Worm (Caenorhabditis elegans) whole organism, young adult: ENCODE measurements around the gene sra-34.

ENCODE experiments used
- B0019.2 ChIP-seq: fragments of 200-800 bp; sonication (Bioruptor generic); conservative IDR thresholded peaks from 2 replicates; pipeline ENCODE4 v1.3.6; 2022; ENCODE audit warnings: missing genetic modification reagents, missing genetic modification characterization, missing compliant biosample characterization
- F22D6.2 ChIP-seq: sonication (generic microtip); optimal IDR thresholded peaks from 2 replicates; lab custom pipeline; 2016; ENCODE audit warnings: mild to moderate bottlenecking, missing genetic modification characterization, missing compliant biosample characterization
- F33H1.4 ChIP-seq: fragments of 200-800 bp; sonication (Bioruptor generic); IDR thresholded peaks from 2 replicates; pipeline ENCODE4 v1.3.6; 2022; ENCODE audit warnings: missing genetic modification reagents, missing genetic modification characterization, missing compliant biosample characterization
- F49E8.2 ChIP-seq: sonication (generic microtip); optimal IDR thresholded peaks from 3 replicates; lab custom pipeline; 2017; ENCODE audit warnings: missing genetic modification characterization, mild to moderate bottlenecking, missing compliant biosample characterization, antibody characterized with exemption, moderate library complexity; ENCODE audit not compliant: insufficient read depth
- F52B5.7 ChIP-seq: sonication (generic microtip); optimal IDR thresholded peaks from 2 replicates; lab custom pipeline; 2016; ENCODE audit warnings: mild to moderate bottlenecking, missing genetic modification characterization, missing compliant biosample characterization
- K11D2.4 ChIP-seq: fragments of 200-800 bp; sonication (Bioruptor generic); IDR thresholded peaks from 2 replicates; pipeline ENCODE4 v1.3.6; 2022; ENCODE audit warnings: missing genetic modification reagents, missing genetic modification characterization, missing compliant biosample characterization
- Y56A3A.18 ChIP-seq: fragments of 200-800 bp; sonication (Bioruptor generic); IDR thresholded peaks from 2 replicates; pipeline ENCODE4 v1.3.6; 2022; ENCODE audit warnings: missing genetic modification reagents, missing genetic modification characterization, missing compliant biosample characterization
- Y79H2A.3 ChIP-seq: fragments of 200-800 bp; sonication (Bioruptor generic); conservative IDR thresholded peaks from 2 replicates; pipeline ENCODE4 v1.3.6; 2022; ENCODE audit warnings: missing genetic modification reagents, missing genetic modification characterization, missing compliant biosample characterization
- ZK185.1 ChIP-seq: sonication (generic microtip); optimal IDR thresholded peaks from 2 replicates; lab custom pipeline; 2016; ENCODE audit warnings: mild to moderate bottlenecking, missing genetic modification characterization, missing compliant biosample characterization; ENCODE audit not compliant: poor library complexity, severe bottlenecking
- attf-3 ChIP-seq: fragments of 200-800 bp; sonication (Bioruptor generic); conservative IDR thresholded peaks from 2 replicates; pipeline ENCODE4 v1.3.6; 2022; ENCODE audit warnings: missing genetic modification reagents, missing genetic modification characterization, missing compliant biosample characterization
- attf-6 ChIP-seq: fragments of 200-800 bp; sonication (Bioruptor generic); IDR thresholded peaks from 2 replicates; pipeline ENCODE4 v1.3.6; 2022; ENCODE audit warnings: missing genetic modification reagents, missing genetic modification characterization, missing compliant biosample characterization
- ceh-100 ChIP-seq: fragments of 200-800 bp; sonication (Bioruptor generic); IDR thresholded peaks from 2 replicates; pipeline ENCODE4 v1.3.6; 2022; ENCODE audit warnings: missing genetic modification reagents, missing genetic modification characterization, missing compliant biosample characterization
- ceh-27 ChIP-seq: fragments of 200-800 bp; sonication (Bioruptor generic); optimal IDR thresholded peaks from 2 replicates; lab custom pipeline; 2018; ENCODE audit warnings: mild to moderate bottlenecking, missing genetic modification characterization, moderate library complexity, missing compliant biosample characterization
- ceh-58 ChIP-seq: fragments of 200-800 bp; sonication (Bioruptor generic); IDR thresholded peaks from 2 replicates; pipeline ENCODE4 v1.3.6; 2022; ENCODE audit warnings: missing genetic modification characterization, missing compliant biosample characterization
- ceh-79 ChIP-seq: sonication (generic microtip); optimal IDR thresholded peaks from 2 replicates; lab custom pipeline; 2017; ENCODE audit warnings: mild to moderate bottlenecking, missing genetic modification characterization, missing compliant biosample characterization
- chd-7 ChIP-seq: sonication (generic microtip); optimal IDR thresholded peaks from 2 replicates; lab custom pipeline; 2016; ENCODE audit warnings: mild to moderate bottlenecking, missing genetic modification characterization, moderate library complexity, missing compliant biosample characterization
- egrh-3 ChIP-seq: fragments of 200-800 bp; sonication (Bioruptor generic); IDR thresholded peaks from 2 replicates; pipeline ENCODE4 v1.3.6; 2022; ENCODE audit warnings: missing genetic modification reagents, missing genetic modification characterization, missing compliant biosample characterization
- hmg-1.2 ChIP-seq: fragments of 200-800 bp; sonication (Bioruptor generic); IDR thresholded peaks from 2 replicates; pipeline ENCODE4 v1.3.6; 2022; ENCODE audit warnings: missing genetic modification reagents, missing genetic modification characterization, missing compliant biosample characterization
- hsf-1 ChIP-seq: fragments of 200-800 bp; sonication (Bioruptor generic); IDR thresholded peaks from 2 replicates; pipeline ENCODE4 v1.3.6; 2022; ENCODE audit warnings: missing genetic modification reagents, missing genetic modification characterization, missing compliant biosample characterization
- let-526 ChIP-seq: fragments of 200-800 bp; sonication (Bioruptor generic); IDR thresholded peaks from 2 replicates; pipeline ENCODE4 v1.3.6; 2022; ENCODE audit warnings: missing genetic modification reagents, missing genetic modification characterization, missing compliant biosample characterization
- let-607 ChIP-seq, 2 experiments: fragments of 200-800 bp in 1 of 2; sonication (Bioruptor generic) in 1 of 2; sonication (generic microtip) in 1 of 2; optimal IDR thresholded peaks; 2 replicates each; lab custom pipeline; 2016 to 2018; ENCODE audit warnings: mild to moderate bottlenecking in 2 of 2, missing compliant biosample characterization in 2 of 2, missing genetic modification characterization in 2 of 2, moderate library complexity in 2 of 2, missing genotype in 1 of 2
- lir-1 ChIP-seq: fragments of 200-800 bp; sonication (Bioruptor generic); conservative IDR thresholded peaks from 2 replicates; pipeline ENCODE4 v1.3.6; 2022; ENCODE audit warnings: missing genetic modification reagents, missing genetic modification characterization, missing compliant biosample characterization
- mxl-1 ChIP-seq: sonication (generic microtip); optimal IDR thresholded peaks from 2 replicates; lab custom pipeline; 2016; ENCODE audit warnings: missing genetic modification characterization, missing compliant biosample characterization
- nfya-2 ChIP-seq: fragments of 200-800 bp; sonication (Bioruptor generic); IDR thresholded peaks from 2 replicates; pipeline ENCODE4 v1.3.6; 2022; ENCODE audit warnings: missing genetic modification reagents, missing genetic modification characterization, missing compliant biosample characterization
- nfyb-1 ChIP-seq: fragments of 200-800 bp; sonication (Bioruptor generic); IDR thresholded peaks from 2 replicates; pipeline ENCODE4 v1.3.6; 2022; ENCODE audit warnings: missing genetic modification reagents, missing genetic modification characterization, missing compliant biosample characterization
- nhr-179 ChIP-seq: sonication (generic microtip); optimal IDR thresholded peaks from 2 replicates; lab custom pipeline; 2016; ENCODE audit warnings: mild to moderate bottlenecking, missing genetic modification characterization, missing compliant biosample characterization
- nhr-27 ChIP-seq: fragments of 200-800 bp; sonication (Bioruptor generic); optimal IDR thresholded peaks from 2 replicates; lab custom pipeline; 2018; ENCODE audit warnings: mild to moderate bottlenecking, missing genetic modification characterization, moderate library complexity, missing compliant biosample characterization
- nhr-80 ChIP-seq: sonication (generic microtip); optimal IDR thresholded peaks from 2 replicates; lab custom pipeline; 2016; ENCODE audit warnings: missing genetic modification characterization, missing compliant biosample characterization
- pbrm-1 ChIP-seq: fragments of 200-800 bp; sonication (Bioruptor generic); IDR thresholded peaks from 2 replicates; pipeline ENCODE4 v1.3.6; 2022; ENCODE audit warnings: missing genetic modification reagents, missing genetic modification characterization, missing compliant biosample characterization
- rcor-1 ChIP-seq: fragments of 200-800 bp; sonication (Bioruptor generic); IDR thresholded peaks from 2 replicates; pipeline ENCODE4 v1.3.6; 2022; ENCODE audit warnings: missing genetic modification reagents, missing genetic modification characterization, missing compliant biosample characterization
- snpc-4 ChIP-seq, 5 experiments: fragments of 150-350 bp in 1 of 5; sonication (generic microtip) in 4 of 5; optimal IDR thresholded peaks; 2 replicates each; lab custom pipeline; 2014 to 2018; ENCODE audit warnings: missing genetic modification characterization in 5 of 5, missing biosample characterization in 3 of 5, antibody characterized with exemption in 2 of 5, mild to moderate bottlenecking in 2 of 5, missing compliant biosample characterization in 2 of 5, missing genotype in 2 of 5, moderate library complexity in 2 of 5, missing genetic modification reagents in 1 of 5
- somi-1 ChIP-seq: fragments of 200-800 bp; sonication (Bioruptor generic); optimal IDR thresholded peaks from 2 replicates; lab custom pipeline; 2018; ENCODE audit warnings: mild to moderate bottlenecking, missing genetic modification characterization, missing compliant biosample characterization
- sptf-2 ChIP-seq: fragments of 200-800 bp; sonication (Bioruptor generic); optimal IDR thresholded peaks from 2 replicates; lab custom pipeline; 2018; ENCODE audit warnings: mild to moderate bottlenecking, missing genetic modification characterization, missing compliant biosample characterization
- tlf-1 ChIP-seq: fragments of 200-800 bp; sonication (Bioruptor generic); optimal IDR thresholded peaks from 2 replicates; lab custom pipeline; 2018; ENCODE audit warnings: mild to moderate bottlenecking, missing genetic modification characterization, missing compliant biosample characterization
- unc-130 ChIP-seq: sonication (generic microtip); optimal IDR thresholded peaks from 2 replicates; lab custom pipeline; 2016; ENCODE audit warnings: missing genetic modification reagents, missing genetic modification characterization, missing compliant biosample characterization
- xnd-1 ChIP-seq: sonication (generic microtip); optimal IDR thresholded peaks from 2 replicates; lab custom pipeline; 2016; ENCODE audit warnings: missing genotype, missing genetic modification reagents, missing genetic modification characterization, missing compliant biosample characterization
- zfh-2 ChIP-seq: fragments of 200-800 bp; sonication (Bioruptor generic); conservative IDR thresholded peaks from 2 replicates; pipeline ENCODE4 v1.3.6; 2022; ENCODE audit warnings: missing genetic modification reagents, missing genetic modification characterization, missing compliant biosample characterization
- ztf-22 ChIP-seq: fragments of 200-800 bp; sonication (Bioruptor generic); optimal IDR thresholded peaks from 2 replicates; lab custom pipeline; 2018; ENCODE audit warnings: mild to moderate bottlenecking, missing genetic modification characterization, moderate library complexity, missing compliant biosample characterization
- ztf-6 ChIP-seq: fragments of 200-800 bp; sonication (Bioruptor generic); IDR thresholded peaks from 2 replicates; pipeline ENCODE4 v1.3.6; 2022; ENCODE audit warnings: missing genetic modification reagents, missing genetic modification characterization, missing compliant biosample characterization

sra-34 gene

DNA sequence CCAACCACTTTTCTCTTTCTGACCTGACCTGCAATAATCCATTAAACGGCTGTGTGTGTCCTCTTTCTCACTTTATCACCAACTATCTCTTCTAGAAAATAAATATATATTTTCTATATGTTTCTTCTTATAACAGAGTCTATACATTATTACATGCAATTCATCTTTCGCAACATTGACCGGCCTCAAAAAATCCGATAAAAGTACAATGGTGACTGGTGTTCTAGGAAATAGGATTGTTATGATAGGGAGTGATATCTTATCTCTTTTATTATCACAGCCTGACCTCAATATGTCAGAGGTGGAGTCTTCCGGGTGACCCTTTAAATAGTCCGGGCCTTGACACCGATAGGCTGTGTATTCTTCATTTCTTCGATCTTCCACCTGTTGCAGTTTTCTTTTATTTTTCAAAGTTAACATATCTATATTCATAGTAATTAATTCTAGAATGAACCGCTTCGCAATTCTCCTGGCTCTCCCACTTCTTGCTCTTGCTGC is 19.1 kb upstream of the sra-34 start, which contains the start of gene dao-2 (continued):
- no peak for TF ChIP-seq rcor-1 (GFP tag; lab: Robert Waterston, UW)
- no peak for TF ChIP-seq F52B5.7
- no peak for TF ChIP-seq Y79H2A.3 (GFP tag; lab: Robert Waterston, UW)
- TF ChIP-seq nhr-27 (tag; lab: Kevin White, UChicago) = no peak

DNA sequence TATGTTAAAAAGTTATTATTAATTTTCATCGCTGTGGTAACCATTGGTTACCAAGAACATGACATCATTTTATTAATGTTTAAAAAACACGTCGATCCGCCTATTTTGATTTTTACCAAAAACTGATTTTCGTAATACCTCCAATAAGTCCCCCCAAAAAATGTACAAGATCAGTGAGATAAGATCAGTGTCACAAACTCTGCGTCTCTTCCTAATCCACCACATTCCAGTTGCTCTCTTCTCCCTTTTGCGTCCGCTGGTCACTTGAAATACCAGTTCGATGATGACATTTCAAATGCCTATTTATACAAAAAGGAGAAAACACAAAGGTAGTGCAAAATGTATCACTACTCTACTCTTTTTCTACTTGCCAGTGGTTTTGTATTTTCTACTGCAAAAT is 16.6 kb upstream of the sra-34 start, which contains the start of gene M03A1.8:
Gene M03A1.8 (plus strand): TSS at position 269 of the 400 bp plus-strand sequence.
- TF ChIP-seq mxl-1 (tag; lab: Kevin White, UChicago) (no peak), nfyb-1 (no peak), let-607 (tag; optimal IDR thresholded peaks at IDR 0.05; lab: Kevin White, UChicago) (no peak), ceh-27 (GFP tag; lab: Kevin White, UChicago) (no peak), attf-6 (GFP tag; lab: Robert Waterston, UW) (no peak), zfh-2 (GFP tag; lab: Robert Waterston, UW) (no peak)

DNA sequence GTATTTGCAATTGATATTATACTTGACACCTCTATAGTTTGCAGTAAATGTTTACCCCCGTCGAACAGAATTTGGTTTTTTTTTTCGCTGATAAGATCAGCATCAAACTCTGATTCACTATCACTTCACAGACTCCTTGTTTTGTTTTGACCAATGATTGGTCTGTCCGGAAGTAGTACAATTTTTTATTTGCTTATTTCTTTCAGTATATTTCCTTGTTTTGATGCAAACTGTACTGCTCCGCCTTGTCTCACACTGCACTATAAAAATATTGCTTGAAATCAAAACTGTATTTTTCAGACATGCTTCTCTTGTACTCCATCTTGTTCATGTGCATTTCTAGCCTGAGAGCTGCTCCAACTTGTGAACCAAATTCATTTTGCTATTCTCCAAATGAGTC is 14.0 kb upstream of the sra-34 start, which contains the start of gene M03A1.3:
Gene M03A1.3 (plus strand): TSS at position 301 of the 400 bp plus-strand sequence.
- no peak for TF ChIP-seq let-526 (GFP tag; lab: Robert Waterston, UW)
- no peak for TF ChIP-seq F22D6.2 (tag; lab: Kevin White, UChicago)
- TF ChIP-seq ceh-58 = no peak
- TF ChIP-seq ztf-6 (GFP tag; lab: Robert Waterston, UW) = no peak
- no peak for TF ChIP-seq nfya-2
- TF ChIP-seq chd-7 (tag; lab: Kevin White, UChicago) = no peak
- no peak for TF ChIP-seq ztf-22 (GFP tag; lab: Kevin White, UChicago)
- TF ChIP-seq nhr-179 = no peak
- no peak for TF ChIP-seq attf-3 (GFP tag; lab: Robert Waterston, UW)
- no peak for TF ChIP-seq F49E8.2 (tag; lab: Kevin White, UChicago)
- no peak for TF ChIP-seq pbrm-1 (GFP tag; lab: Robert Waterston, UW)
- no peak for TF ChIP-seq F52B5.7

DNA sequence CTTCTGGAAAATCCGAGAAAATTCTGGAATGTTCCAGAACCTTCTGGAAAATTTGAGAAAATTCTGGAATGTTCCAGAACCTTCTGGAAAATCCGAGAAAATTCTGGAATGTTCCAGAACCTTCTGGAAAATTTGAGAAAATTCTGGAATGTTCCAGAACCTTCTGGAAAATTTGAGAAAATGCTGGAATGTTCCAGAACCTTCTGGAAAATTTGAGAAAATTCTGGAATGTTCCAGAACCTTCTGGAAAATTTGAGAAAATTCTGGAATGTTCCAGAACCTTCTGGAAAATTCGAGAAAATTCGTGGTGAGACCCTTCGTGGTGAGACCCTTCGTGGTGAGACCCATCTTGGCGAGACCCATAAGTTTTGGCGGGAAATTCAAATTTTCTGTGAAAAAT is 11.2 kb upstream of the sra-34 start:
- TF ChIP-seq hsf-1 = peak; percentile 93
- peak; percentile 61 for TF ChIP-seq F33H1.4 (GFP tag; lab: Robert Waterston, UW)
- TF ChIP-seq, all 124 proteins: peak for 2; not testable (repeated sequence) for 122

DNA sequence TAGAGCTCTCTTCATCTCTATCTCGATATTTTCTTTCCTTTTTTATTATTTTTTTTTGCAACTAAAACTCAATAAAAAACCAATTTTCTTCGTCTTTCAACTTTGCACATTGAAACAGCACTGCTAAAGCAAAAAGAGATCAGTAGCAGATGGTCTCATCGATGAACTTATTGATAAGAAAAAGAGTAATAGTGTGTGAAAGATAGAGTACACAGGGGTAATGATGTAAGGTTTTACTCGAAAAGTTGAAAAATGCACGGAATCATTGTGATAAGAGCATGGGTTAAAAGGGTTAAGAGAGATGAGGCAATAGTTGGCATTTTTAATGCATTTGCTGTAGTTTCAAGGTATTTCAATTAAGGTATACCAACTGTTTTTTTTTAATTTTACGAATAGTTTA is 8.6 kb upstream of the sra-34 start:
- no peak for TF ChIP-seq attf-3 (GFP tag; lab: Robert Waterston, UW)
- TF ChIP-seq nfyb-1 = no peak
- TF ChIP-seq nhr-80 = peak; percentile 30

DNA sequence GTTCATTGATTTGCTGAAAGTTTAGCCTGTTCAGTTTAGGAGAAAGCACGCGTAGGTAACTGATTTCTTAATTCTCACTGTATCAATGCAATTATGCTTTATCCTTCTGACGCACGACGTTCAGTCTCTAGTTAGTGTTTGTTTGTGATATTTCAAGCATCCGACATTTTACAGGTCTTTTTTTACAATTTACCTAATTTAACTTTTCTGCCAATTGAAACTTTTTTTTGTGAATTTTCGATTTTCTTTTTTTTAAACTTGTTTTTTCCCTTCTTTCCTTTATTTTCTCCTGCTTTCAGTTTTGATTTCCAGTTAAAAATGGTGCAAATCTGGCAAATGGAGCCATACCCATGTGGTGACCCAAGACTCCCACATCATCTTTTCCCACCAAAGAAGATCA is 7.3 kb upstream of the sra-34 start, which contains the start of gene K07E1.1:
Gene K07E1.1 (plus strand): TSS at position 301 of the 400 bp plus-strand sequence.
- TF ChIP-seq Y56A3A.18 (no peak), hmg-1.2 (GFP tag; lab: Robert Waterston, UW) (no peak), snpc-4 (GFP tag; optimal IDR thresholded peaks at IDR 0.05; lab: Kevin White, UChicago) (no peak), snpc-4 (tag; optimal IDR thresholded peaks at IDR 0.05; lab: Kevin White, UChicago) (no peak), tlf-1 (GFP tag; lab: Kevin White, UChicago) (no peak), xnd-1 (no peak), attf-6 (GFP tag; lab: Robert Waterston, UW) (no peak), F49E8.2 (tag; lab: Kevin White, UChicago) (no peak), lir-1 (GFP tag; lab: Robert Waterston, UW) (no peak), egrh-3 (GFP tag; lab: Robert Waterston, UW) (no peak), ceh-79 (tag; lab: Kevin White, UChicago) (no peak), unc-130 (no peak), B0019.2 (no peak), sptf-2 (GFP tag; lab: Kevin White, UChicago) (no peak), ceh-100 (GFP tag; lab: Robert Waterston, UW) (no peak), ZK185.1 (tag; lab: Kevin White, UChicago) (no peak), ceh-58 (no peak), somi-1 (GFP tag; lab: Kevin White, UChicago) (no peak), ztf-22 (GFP tag; lab: Kevin White, UChicago) (no peak), K11D2.4 (no peak)
